Worm (Caenorhabditis elegans) whole organism, L1 larva: Measurements from ENCODE around the gene gmn-1.

Source experiments
- C16A3.4 ChIP-seq: fragments of 150-350 bp; optimal IDR thresholded peaks from 2 replicates; lab custom pipeline; 2014; ENCODE audit warnings: missing biosample characterization, missing genetic modification characterization
- C34B4.2 ChIP-seq: sonication (generic microtip); optimal IDR thresholded peaks from 2 replicates; lab custom pipeline; 2017; ENCODE audit warnings: mild to moderate bottlenecking, missing genetic modification characterization, missing compliant biosample characterization
- Y116A8C.19 ChIP-seq: sonication (generic microtip); optimal IDR thresholded peaks from 2 replicates; lab custom pipeline; 2016; ENCODE audit warnings: missing compliant biosample characterization, missing genetic modification characterization, borderline replicate concordance
- aha-1 ChIP-seq: fragments of 150-350 bp; optimal IDR thresholded peaks from 2 replicates; lab custom pipeline; 2014; ENCODE audit warnings: missing biosample characterization, missing genetic modification characterization
- alr-1 ChIP-seq: fragments of 200-800 bp; sonication (Bioruptor generic); optimal IDR thresholded peaks from 2 replicates; lab custom pipeline; 2018; ENCODE audit warnings: borderline replicate concordance, mild to moderate bottlenecking, missing genetic modification characterization, missing compliant biosample characterization
- aly-2 ChIP-seq: fragments of 150-350 bp; optimal IDR thresholded peaks from 2 replicates; lab custom pipeline; 2014; ENCODE audit warnings: missing biosample characterization, missing genetic modification characterization
- blmp-1 ChIP-seq: fragments of 150-350 bp; optimal IDR thresholded peaks from 2 replicates; lab custom pipeline; 2014; ENCODE audit warnings: missing biosample characterization, missing genetic modification characterization
- ceh-63 ChIP-seq: fragments of 200-800 bp; sonication (Bioruptor generic); optimal IDR thresholded peaks from 2 replicates; lab custom pipeline; 2018; ENCODE audit warnings: mild to moderate bottlenecking, missing genetic modification characterization, missing compliant biosample characterization
- ceh-8 ChIP-seq: fragments of 200-800 bp; sonication (Bioruptor generic); optimal IDR thresholded peaks from 2 replicates; lab custom pipeline; 2018; ENCODE audit warnings: mild to moderate bottlenecking, missing genetic modification characterization, moderate library complexity, missing compliant biosample characterization
- ceh-82 ChIP-seq, 3 experiments: fragments of 150-350 bp in 1 of 3; sonication (generic microtip) in 2 of 3; optimal IDR thresholded peaks; 2 replicates each; lab custom pipeline; 2014 to 2017; ENCODE audit warnings: missing biosample characterization in 3 of 3, missing genetic modification characterization in 3 of 3
- ceh-88 ChIP-seq: fragments of 200-800 bp; sonication (Bioruptor generic); IDR thresholded peaks from 2 replicates; pipeline ENCODE4 v1.3.6; 2022; ENCODE audit warnings: missing genetic modification characterization, missing compliant biosample characterization
- ces-1 ChIP-seq: fragments of 150-350 bp; optimal IDR thresholded peaks from 2 replicates; lab custom pipeline; 2014; ENCODE audit warnings: missing biosample characterization, missing genetic modification reagents, missing genetic modification characterization
- efl-1 ChIP-seq, 4 experiments: fragments of 150-350 bp; optimal IDR thresholded peaks in 3 of 4; peaks in 1 of 4; 1 replicate in 1 of 4; 2 replicates in 3 of 4; lab custom pipeline; 2014; ENCODE audit warnings: missing biosample characterization in 2 of 4, missing genetic modification characterization in 2 of 4, missing genetic modification reagents in 2 of 4
- egl-27 ChIP-seq, 2 experiments: fragments of 150-350 bp in 1 of 2; sonication (generic microtip); optimal IDR thresholded peaks; 3 replicates each; lab custom pipeline; 2017 to 2018; ENCODE audit warnings: missing biosample characterization in 2 of 2, missing genetic modification characterization in 2 of 2, missing genetic modification reagents in 2 of 2
- elt-2 ChIP-seq: sonication (generic microtip); optimal IDR thresholded peaks from 2 replicates; lab custom pipeline; 2016; ENCODE audit warnings: missing genetic modification characterization, mild to moderate bottlenecking, inconsistent platforms, missing compliant biosample characterization, missing genetic modification reagents
- elt-3 ChIP-seq, 6 experiments: fragments of 150-350 bp in 1 of 6; sonication (generic microtip); optimal IDR thresholded peaks; 2 replicates each; lab custom pipeline; 2017 to 2018; ENCODE audit warnings: missing biosample characterization in 6 of 6, missing genetic modification characterization in 6 of 6, inconsistent platforms in 1 of 6
- fkh-8 ChIP-seq: sonication (generic microtip); optimal IDR thresholded peaks from 2 replicates; lab custom pipeline; 2016; ENCODE audit warnings: mild to moderate bottlenecking, missing genetic modification characterization, missing compliant biosample characterization
- fos-1 ChIP-seq: fragments of 150-350 bp; optimal IDR thresholded peaks from 2 replicates; lab custom pipeline; 2014; ENCODE audit warnings: missing biosample characterization, missing genetic modification characterization
- grh-1 ChIP-seq: fragments of 200-800 bp; sonication (Bioruptor generic); IDR thresholded peaks from 2 replicates; pipeline ENCODE4 v1.3.6; 2022; ENCODE audit warnings: missing genetic modification reagents, missing genetic modification characterization, missing compliant biosample characterization
- hlh-4 ChIP-seq: sonication (generic microtip); optimal IDR thresholded peaks from 2 replicates; lab custom pipeline; 2016; ENCODE audit warnings: mild to moderate bottlenecking, missing genetic modification characterization, missing compliant biosample characterization
- hpl-2 ChIP-seq: fragments of 150-350 bp; optimal IDR thresholded peaks from 2 replicates; lab custom pipeline; 2014; ENCODE audit warnings: missing biosample characterization, missing genetic modification reagents, missing genetic modification characterization
- lin-13 ChIP-seq: fragments of 150-350 bp; optimal IDR thresholded peaks from 2 replicates; lab custom pipeline; 2014; ENCODE audit warnings: missing biosample characterization, missing genetic modification reagents, missing genetic modification characterization
- lin-35 ChIP-seq, 2 experiments: fragments of 150-350 bp; optimal IDR thresholded peaks; 2 replicates each; lab custom pipeline; 2014; ENCODE audit warnings: missing biosample characterization in 2 of 2, missing genetic modification characterization in 2 of 2, missing genetic modification reagents in 2 of 2
- lsy-2 ChIP-seq, 2 experiments: fragments of 150-350 bp; optimal IDR thresholded peaks; 2 replicates each; lab custom pipeline; 2014; ENCODE audit warnings: missing biosample characterization in 2 of 2, missing genetic modification characterization in 2 of 2
- mab-9 ChIP-seq: fragments of 200-800 bp; sonication (Bioruptor generic); IDR thresholded peaks from 2 replicates; pipeline ENCODE4 v1.3.6; 2022; ENCODE audit warnings: missing genetic modification reagents, missing genetic modification characterization, missing compliant biosample characterization
- mdl-1 ChIP-seq, 2 experiments: fragments of 150-350 bp; optimal IDR thresholded peaks; 2 replicates each; lab custom pipeline; 2014 to 2017; ENCODE audit warnings: missing biosample characterization in 2 of 2, missing genetic modification characterization in 2 of 2, inconsistent platforms in 1 of 2
- mef-2 ChIP-seq: fragments of 150-350 bp; optimal IDR thresholded peaks from 2 replicates; lab custom pipeline; 2014; ENCODE audit warnings: missing biosample characterization, missing genetic modification characterization
- mep-1 ChIP-seq: fragments of 150-350 bp; optimal IDR thresholded peaks from 2 replicates; lab custom pipeline; 2014; ENCODE audit warnings: missing biosample characterization, missing genetic modification characterization
- nhr-19 ChIP-seq: fragments of 200-800 bp; sonication (Bioruptor generic); conservative IDR thresholded peaks from 2 replicates; pipeline ENCODE4 v1.3.6; 2022; ENCODE audit warnings: missing genetic modification characterization, missing compliant biosample characterization
- nhr-237 ChIP-seq: fragments of 150-350 bp; optimal IDR thresholded peaks from 2 replicates; lab custom pipeline; 2014; ENCODE audit warnings: missing biosample characterization, missing genetic modification characterization
- nhr-28 ChIP-seq: fragments of 150-350 bp; optimal IDR thresholded peaks from 2 replicates; lab custom pipeline; 2014; ENCODE audit warnings: missing biosample characterization, missing genetic modification characterization
- nhr-47 ChIP-seq: sonication (generic microtip); optimal IDR thresholded peaks from 2 replicates; lab custom pipeline; 2016; ENCODE audit warnings: mild to moderate bottlenecking, missing genetic modification characterization, moderate library complexity, missing compliant biosample characterization
- nhr-76 ChIP-seq: sonication (generic microtip); optimal IDR thresholded peaks from 2 replicates; lab custom pipeline; 2017; ENCODE audit warnings: missing biosample characterization, missing genetic modification characterization
- nhr-90 ChIP-seq: sonication (generic microtip); optimal IDR thresholded peaks from 2 replicates; lab custom pipeline; 2016; ENCODE audit warnings: mild to moderate bottlenecking, missing genetic modification characterization, missing compliant biosample characterization; ENCODE audit not compliant: poor library complexity
- pax-3 ChIP-seq: fragments of 200-800 bp; sonication (Bioruptor generic); optimal IDR thresholded peaks from 2 replicates; lab custom pipeline; 2018; ENCODE audit warnings: mild to moderate bottlenecking, missing genetic modification characterization, moderate library complexity, missing compliant biosample characterization
- pqm-1 ChIP-seq: sonication (generic microtip); optimal IDR thresholded peaks from 3 replicates; lab custom pipeline; 2017; ENCODE audit warnings: missing biosample characterization, missing genetic modification characterization
- snpc-4 ChIP-seq: fragments of 150-350 bp; optimal IDR thresholded peaks from 2 replicates; lab custom pipeline; 2014; ENCODE audit warnings: missing biosample characterization, missing genetic modification characterization
- snu-23 ChIP-seq: sonication (generic microtip); optimal IDR thresholded peaks from 2 replicates; lab custom pipeline; 2016; ENCODE audit warnings: missing genetic modification characterization, missing compliant biosample characterization
- sox-4 ChIP-seq: sonication (generic microtip); optimal IDR thresholded peaks from 2 replicates; lab custom pipeline; 2016; ENCODE audit warnings: missing genetic modification characterization, missing compliant biosample characterization
- sptf-1 ChIP-seq: fragments of 150-350 bp; optimal IDR thresholded peaks from 2 replicates; lab custom pipeline; 2014; ENCODE audit warnings: missing biosample characterization, missing genetic modification characterization
- sup-37 ChIP-seq: fragments of 200-800 bp; sonication (Bioruptor generic); optimal IDR thresholded peaks from 2 replicates; lab custom pipeline; 2018; ENCODE audit warnings: mild to moderate bottlenecking, missing genetic modification characterization, missing compliant biosample characterization
- tbx-2 ChIP-seq: sonication (generic microtip); optimal IDR thresholded peaks from 2 replicates; lab custom pipeline; 2016; ENCODE audit warnings: missing genetic modification characterization, missing compliant biosample characterization
- unc-130 ChIP-seq: fragments of 150-350 bp; optimal IDR thresholded peaks from 2 replicates; lab custom pipeline; 2017; ENCODE audit warnings: missing biosample characterization, missing genetic modification characterization, inconsistent platforms
- unc-86 ChIP-seq: sonication (generic microtip); optimal IDR thresholded peaks from 2 replicates; lab custom pipeline; 2016; ENCODE audit warnings: missing genetic modification characterization, missing compliant biosample characterization
- unc-98 ChIP-seq: fragments of 200-800 bp; sonication (Bioruptor generic); IDR thresholded peaks from 2 replicates; pipeline ENCODE4 v1.3.6; 2022; ENCODE audit warnings: missing genetic modification characterization, missing compliant biosample characterization
- ztf-4 ChIP-seq: fragments of 150-350 bp; optimal IDR thresholded peaks from 2 replicates; lab custom pipeline; 2014; ENCODE audit warnings: missing biosample characterization, missing genetic modification characterization

gmn-1 gene

ce11 chrIII:12194190-12194589 is 30.9 kb downstream of the gmn-1 start, which contains the start of gene Y75B8A.44:
Gene Y75B8A.44, plus strand, starts transcription at chrIII:12194490.
- no peak for TF ChIP-seq mdl-1 (tag; optimal IDR thresholded peaks at IDR 0.05; lab: Kevin White, UChicago)
- no peak for TF ChIP-seq ztf-4 (tag; lab: Kevin White, UChicago)
- TF ChIP-seq lsy-2 (tag; optimal IDR thresholded peaks at IDR 0.05; lab: Kevin White, UChicago) = no peak
- no peak for TF ChIP-seq pqm-1 (tag; lab: Kevin White, UChicago)
- TF ChIP-seq nhr-28 (tag; lab: Kevin White, UChicago) = no peak
- TF ChIP-seq sptf-1 (tag; lab: Kevin White, UChicago) = no peak
- TF ChIP-seq alr-1 = no peak
- TF ChIP-seq mep-1 = no peak
- TF ChIP-seq pax-3 (tag; lab: Kevin White, UChicago) = no peak
- TF ChIP-seq tbx-2 (tag; lab: Kevin White, UChicago) = no peak
- TF ChIP-seq, all 84 proteins: peak for 0

ce11 chrIII:12188236-12188635 is 36.9 kb downstream of the gmn-1 start:
- TF ChIP-seq efl-1 (optimal IDR thresholded peaks at IDR 0.05; lab: Kevin White, UChicago) = no peak
- TF ChIP-seq efl-1 (GFP tag; optimal IDR thresholded peaks at IDR 0.05 in 1 of 2; lab: Kevin White, UChicago) = peak in 1 of 2 experiments; percentile 62
- no peak for TF ChIP-seq aly-2 (tag; lab: Kevin White, UChicago)
- TF ChIP-seq elt-2 = peak; percentile 3

- TF ChIP-seq mab-9 (no peak), nhr-90 (tag; lab: Kevin White, UChicago) (no peak), elt-2 (no peak), nhr-28 (tag; lab: Kevin White, UChicago) (no peak), ces-1 (GFP tag; lab: Kevin White, UChicago) (no peak), sup-37 (GFP tag; lab: Kevin White, UChicago) (no peak), fos-1 (tag; lab: Kevin White, UChicago) (no peak), nhr-237 (tag; lab: Kevin White, UChicago) (no peak), blmp-1 (tag; lab: Kevin White, UChicago) (no peak), mep-1 (no peak), mef-2 (tag; lab: Kevin White, UChicago) (no peak)
Measured at ce11 chrIII:12186111-12186510, 39.0 kb downstream of the gmn-1 start, which contains the start of gene lury-1. Gene lury-1, plus strand, starts transcription at chrIII:12186411.

- TF ChIP-seq C16A3.4 = no peak
- no peak for TF ChIP-seq fos-1 (tag; lab: Kevin White, UChicago)
- TF ChIP-seq nhr-76 (tag; lab: Kevin White, UChicago) = no peak
- TF ChIP-seq aha-1 = no peak
- TF ChIP-seq elt-3 (tag; optimal IDR thresholded peaks at IDR 0.05; lab: Kevin White, UChicago) = no peak
- TF ChIP-seq nhr-19 (GFP tag; lab: Robert Waterston, UW) = no peak
- TF ChIP-seq nhr-47 (tag; lab: Kevin White, UChicago) = no peak
- TF ChIP-seq Y116A8C.19 (tag; lab: Kevin White, UChicago) = no peak
- no peak for TF ChIP-seq lin-13 (GFP tag; lab: Kevin White, UChicago)
- TF ChIP-seq ceh-88 = no peak
- no peak for TF ChIP-seq ceh-82 (tag; optimal IDR thresholded peaks at IDR 0.05; lab: Kevin White, UChicago)
Measured at ce11 chrIII:12182919-12183318, 42.2 kb downstream of the gmn-1 start, which contains the start of gene Y75B8A.10. Gene Y75B8A.10, minus strand, starts transcription at chrIII:12183019.

- no peak for TF ChIP-seq C34B4.2 (tag; lab: Kevin White, UChicago)
- TF ChIP-seq grh-1 (GFP tag; lab: Robert Waterston, UW) = 0 out of 2 replicates have a peak, but pooled peaks have one; percentile 20
- no peak for TF ChIP-seq pax-3 (tag; lab: Kevin White, UChicago)
- no peak for TF ChIP-seq elt-2
- TF ChIP-seq fkh-8 (tag; lab: Kevin White, UChicago) = no peak
- TF ChIP-seq ceh-8 (GFP tag; lab: Kevin White, UChicago) = no peak
- no peak for TF ChIP-seq hlh-4 (tag; lab: Kevin White, UChicago)
- TF ChIP-seq snpc-4 (tag; lab: Kevin White, UChicago) = no peak
- TF ChIP-seq egl-27 (tag; optimal IDR thresholded peaks at IDR 0.05; lab: Kevin White, UChicago) = no peak
- no peak for TF ChIP-seq unc-130 (tag; lab: Kevin White, UChicago)
- no peak for TF ChIP-seq ceh-63 (GFP tag; lab: Kevin White, UChicago)
- no peak for TF ChIP-seq nhr-28 (tag; lab: Kevin White, UChicago)
- TF ChIP-seq sox-4 = no peak
- TF ChIP-seq snu-23 = peak; percentile 27
- peak in 1 of 2 experiments; percentile 14 for TF ChIP-seq lin-35 (GFP tag; optimal IDR thresholded peaks at IDR 0.05; lab: Kevin White, UChicago)
- TF ChIP-seq unc-86 (tag; lab: Kevin White, UChicago) = no peak
- TF ChIP-seq aly-2 (tag; lab: Kevin White, UChicago) = no peak
- no peak for TF ChIP-seq unc-98
- no peak for TF ChIP-seq hpl-2 (GFP tag; lab: Kevin White, UChicago)
Measured at ce11 chrIII:12178121-12178520, 47.0 kb downstream of the gmn-1 start.
